Worm (Caenorhabditis elegans) whole organism, L2 larva: ENCODE measurements around the gene Y54G2A.11.

Experiments used
- ama-1 ChIP-seq: fragments of 150-350 bp; optimal IDR thresholded peaks from 2 replicates; lab custom pipeline; 2018; ENCODE audit warnings: inconsistent platforms
- elt-1 ChIP-seq: fragments of 150-350 bp; optimal IDR thresholded peaks from 2 replicates; lab custom pipeline; 2014; ENCODE audit warnings: missing biosample characterization, missing genetic modification characterization
- mdl-1 ChIP-seq, 2 experiments: fragments of 150-350 bp in 1 of 2; sonication (generic microtip) in 1 of 2; optimal IDR thresholded peaks; 2 replicates each; lab custom pipeline; 2017; ENCODE audit warnings: missing biosample characterization in 2 of 2, missing genetic modification characterization in 2 of 2
- nhr-21 ChIP-seq: fragments of 150-350 bp; optimal IDR thresholded peaks from 2 replicates; lab custom pipeline; 2014; ENCODE audit warnings: missing biosample characterization, missing genetic modification characterization
- nhr-77 ChIP-seq: fragments of 150-350 bp; optimal IDR thresholded peaks from 2 replicates; lab custom pipeline; 2014; ENCODE audit warnings: missing biosample characterization, missing genetic modification characterization
- sma-9 ChIP-seq, 2 experiments: fragments of 150-350 bp in 1 of 2; sonication (generic microtip) in 1 of 2; optimal IDR thresholded peaks; 2 replicates each; lab custom pipeline; 2014 to 2016; ENCODE audit warnings: missing genetic modification characterization in 2 of 2, mild to moderate bottlenecking in 1 of 2, missing biosample characterization in 1 of 2, missing compliant biosample characterization in 1 of 2, missing genetic modification reagents in 1 of 2, moderate library complexity in 1 of 2
- snpc-4 ChIP-seq: fragments of 150-350 bp; optimal IDR thresholded peaks from 2 replicates; lab custom pipeline; 2014; ENCODE audit warnings: missing biosample characterization, missing genetic modification characterization
- zag-1 ChIP-seq: fragments of 150-350 bp; optimal IDR thresholded peaks from 2 replicates; lab custom pipeline; 2014; ENCODE audit warnings: missing biosample characterization, missing genetic modification characterization
- ztf-11 ChIP-seq: sonication (generic microtip); optimal IDR thresholded peaks from 2 replicates; lab custom pipeline; 2017; ENCODE audit warnings: missing biosample characterization, missing genetic modification characterization
- ztf-4 ChIP-seq: fragments of 150-350 bp; optimal IDR thresholded peaks from 2 replicates; lab custom pipeline; 2014; ENCODE audit warnings: missing biosample characterization, missing genetic modification characterization

ce11 chrIV:2773382-2773979 is 1.9 kb upstream of the Y54G2A.11 start:
- TF ChIP-seq nhr-21 (tag; lab: Kevin White, UChicago) (no peak), sma-9 (GFP tag; optimal IDR thresholded peaks at IDR 0.05; lab: Kevin White, UChicago) (peak; percentile 35), sma-9 (tag; optimal IDR thresholded peaks at IDR 0.05; lab: Kevin White, UChicago) (no peak), ama-1 (no peak), ztf-4 (tag; lab: Kevin White, UChicago) (no peak), elt-1 (tag; lab: Kevin White, UChicago) (no peak), mdl-1 (tag; optimal IDR thresholded peaks at IDR 0.05; lab: Kevin White, UChicago) (no peak), snpc-4 (tag; lab: Kevin White, UChicago) (no peak), zag-1 (tag; lab: Kevin White, UChicago) (no peak), ztf-11 (no peak), nhr-77 (tag; lab: Kevin White, UChicago) (no peak)
